Fruit fly (Drosophila melanogaster): ENCODE data around the gene nod.

- TF ChIP-seq CG4496 (GFP tag; IDR thresholded peaks at IDR 0.05) (no peak), CG12605 (GFP tag; IDR thresholded peaks at IDR 0.05) (no peak), CG34367 (tag; optimal IDR thresholded peaks at IDR 0.05) (peak; percentile 28), CG14655 (GFP tag; optimal IDR thresholded peaks at IDR 0.05) (peak; percentile 59), CG13204 (GFP tag; optimal IDR thresholded peaks at IDR 0.05) (no peak), CG8301 (tag; optimal IDR thresholded peaks at IDR 0.05) (peak; percentile 6)
Measured at dm6 chrX:11542502-11542901, 38.1 kb upstream of the nod start.

Data from whole organism, pupa.